Worm (Caenorhabditis elegans): ENCODE results near the gene C23F12.9.

Gene C23F12.9

ce11 chrX:9417326-9417725 is 23.5 kb downstream of the C23F12.9 start:
- TF ChIP-seq elt-4 (tag; optimal IDR thresholded peaks at IDR 0.05): no peak
- TF ChIP-seq ahr-1 (tag; optimal IDR thresholded peaks at IDR 0.05): no peak
- no peak for TF ChIP-seq dve-1 (tag; optimal IDR thresholded peaks at IDR 0.05)
- TF ChIP-seq sox-4 (tag; optimal IDR thresholded peaks at IDR 0.05): no peak
- TF ChIP-seq C08G9.2 (tag; optimal IDR thresholded peaks at IDR 0.05): no peak
- TF ChIP-seq gmeb-2 (tag; optimal IDR thresholded peaks at IDR 0.05): no peak

ce11 chrX:9417948-9418347 is 24.1 kb downstream of the C23F12.9 start:
- no peak for TF ChIP-seq hlh-15 (tag; optimal IDR thresholded peaks at IDR 0.05)
- no peak for TF ChIP-seq sdc-2 (tag; optimal IDR thresholded peaks at IDR 0.05)
- no peak for TF ChIP-seq ttx-3 (tag; optimal IDR thresholded peaks at IDR 0.05)

- TF ChIP-seq tbx-7 (tag; optimal IDR thresholded peaks at IDR 0.05): no peak
- peak; percentile 67 for TF ChIP-seq elt-2 (tag; optimal IDR thresholded peaks at IDR 0.05)
Observed at ce11 chrX:9428059-9428458, 34.2 kb downstream of the C23F12.9 start, which contains the start of gene B0272.4. Gene B0272.4 (plus strand): TSS chrX:9428431.

DNA sequence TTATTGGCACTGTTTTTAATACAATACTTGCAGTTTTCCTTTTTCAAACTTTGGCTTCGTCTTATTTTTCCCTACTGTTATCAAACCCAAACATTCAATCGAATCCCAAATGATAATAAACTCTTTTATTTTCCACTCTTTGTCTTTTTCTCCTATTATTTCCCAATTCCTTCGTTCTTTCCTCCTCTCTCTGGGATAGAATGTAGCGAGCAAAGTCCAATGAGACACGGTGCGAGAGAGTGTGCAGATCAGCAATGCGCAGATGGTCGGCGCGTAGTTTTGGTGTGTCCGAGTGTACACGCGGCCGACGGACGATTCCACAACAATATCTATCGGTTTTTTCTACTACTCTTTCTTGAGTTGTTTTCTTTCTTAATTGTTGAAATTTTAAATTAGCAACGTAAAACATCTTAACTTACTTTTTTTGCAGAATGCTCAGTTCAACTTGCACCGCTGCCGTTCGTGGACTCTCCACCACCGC is 37.2 kb downstream of the C23F12.9 start, which contains the start of gene B0272.3:
B0272.3 (plus strand) TSS at position 431 of the 481 bp plus-strand sequence.
- TF ChIP-seq elt-2 (tag; optimal IDR thresholded peaks at IDR 0.05) (peak; percentile 37), madf-2 (tag; optimal IDR thresholded peaks at IDR 0.05) (no peak)

- no peak for TF ChIP-seq ceh-9 (tag; optimal IDR thresholded peaks at IDR 0.05)
- TF ChIP-seq che-1 (tag; optimal IDR thresholded peaks at IDR 0.05): no peak
- no peak for TF ChIP-seq unc-42 (tag; optimal IDR thresholded peaks at IDR 0.05)
- TF ChIP-seq lin-11 (tag; optimal IDR thresholded peaks at IDR 0.05): no peak
- no peak for TF ChIP-seq odd-2 (tag; optimal IDR thresholded peaks at IDR 0.05)
- no peak for TF ChIP-seq dve-1 (tag; optimal IDR thresholded peaks at IDR 0.05)
- no peak for TF ChIP-seq pag-3 (tag; optimal IDR thresholded peaks at IDR 0.05; ENCODE audit: borderline replicate concordance)
- TF ChIP-seq npax-4 (tag; optimal IDR thresholded peaks at IDR 0.05): no peak
- no peak for TF ChIP-seq ceh-34 (tag; optimal IDR thresholded peaks at IDR 0.05)
- TF ChIP-seq ztf-16 (tag; optimal IDR thresholded peaks at IDR 0.05): no peak
- no peak for TF ChIP-seq ceh-2 (tag; optimal IDR thresholded peaks at IDR 0.05)
- TF ChIP-seq hlh-8 (tag; optimal IDR thresholded peaks at IDR 0.05): no peak
- TF ChIP-seq pat-9 (tag; optimal IDR thresholded peaks at IDR 0.05): no peak
- no peak for TF ChIP-seq rnt-1 (tag; optimal IDR thresholded peaks at IDR 0.05)
- no peak for TF ChIP-seq hlh-6 (tag; optimal IDR thresholded peaks at IDR 0.05)
- TF ChIP-seq ets-4 (tag; optimal IDR thresholded peaks at IDR 0.05): no peak
- no peak for TF ChIP-seq sox-4 (tag; optimal IDR thresholded peaks at IDR 0.05)
- no peak for TF ChIP-seq Y22D7AL.16 (tag; optimal IDR thresholded peaks at IDR 0.05)
- TF ChIP-seq C08G9.2 (tag; optimal IDR thresholded peaks at IDR 0.05): no peak
- TF ChIP-seq dmd-4 (tag; optimal IDR thresholded peaks at IDR 0.05; ENCODE audit: borderline replicate concordance): no peak
Observed at ce11 chrX:9436843-9437312, 43.0 kb downstream of the C23F12.9 start, which contains the start of gene tbb-4. Gene tbb-4 (minus strand): TSS chrX:9436893.

ce11 chrX:9441512-9441911 is 47.7 kb downstream of the C23F12.9 start, which contains the start of gene memb-1:
Gene memb-1 (minus strand): TSS chrX:9441571.
- TF ChIP-seq ceh-22 (tag; optimal IDR thresholded peaks at IDR 0.05) (no peak), unc-42 (tag; optimal IDR thresholded peaks at IDR 0.05) (peak; percentile 42), ceh-48 (tag; optimal IDR thresholded peaks at IDR 0.05) (no peak), pag-3 (tag; optimal IDR thresholded peaks at IDR 0.05; ENCODE audit: borderline replicate concordance) (no peak), ceh-14 (tag; optimal IDR thresholded peaks at IDR 0.05) (peak; percentile 2), K02D7.2 (tag; optimal IDR thresholded peaks at IDR 0.05) (no peak), ets-4 (tag; optimal IDR thresholded peaks at IDR 0.05) (no peak), pat-9 (tag; optimal IDR thresholded peaks at IDR 0.05) (no peak), sdc-2 (tag; optimal IDR thresholded peaks at IDR 0.05) (peak; percentile 67), ref-2 (tag; optimal IDR thresholded peaks at IDR 0.05) (peak; percentile 21), unc-55 (GFP tag; optimal IDR thresholded peaks at IDR 0.05) (no peak), C08G9.2 (tag; optimal IDR thresholded peaks at IDR 0.05) (peak; percentile 47), tbx-2 (tag; optimal IDR thresholded peaks at IDR 0.05) (peak; percentile 29), ceh-19 (GFP tag; optimal IDR thresholded peaks at IDR 0.05) (no peak), ztf-16 (tag; optimal IDR thresholded peaks at IDR 0.05) (no peak), unc-3 (GFP tag; conservative IDR thresholded peaks at IDR 0.05) (no peak), unc-3 (tag; optimal IDR thresholded peaks at IDR 0.05) (no peak), elt-2 (tag; optimal IDR thresholded peaks at IDR 0.05) (peak; percentile 30), ceh-31 (tag; optimal IDR thresholded peaks at IDR 0.05) (peak; percentile 63), nfya-1 (tag; optimal IDR thresholded peaks at IDR 0.05) (no peak), hlh-13 (GFP tag; optimal IDR thresholded peaks at IDR 0.05) (no peak), syd-9 (tag; optimal IDR thresholded peaks at IDR 0.05) (no peak)
